Worm (Caenorhabditis elegans) whole organism, young adult: ENCODE measurements around the gene Y116A8C.44.

Experiments
- F55B11.4 ChIP-seq: sonication (generic microtip); optimal IDR thresholded peaks from 2 replicates; lab custom pipeline; 2016; ENCODE audit warnings: missing compliant biosample characterization, missing genetic modification characterization, borderline replicate concordance; ENCODE audit not compliant: insufficient read depth
- K12H6.12 ChIP-seq: fragments of 200-800 bp; sonication (Bioruptor generic); optimal IDR thresholded peaks from 2 replicates; lab custom pipeline; 2018; ENCODE audit warnings: mild to moderate bottlenecking, missing genetic modification characterization, missing compliant biosample characterization
- pha-4 ChIP-seq: fragments of 150-350 bp; sonication (generic microtip); optimal IDR thresholded peaks from 2 replicates; lab custom pipeline; 2014; ENCODE audit warnings: missing biosample characterization, missing genetic modification reagents, missing genetic modification characterization
- rpc-1 ChIP-seq, 2 experiments: fragments of 150-350 bp in 1 of 2; sonication (generic microtip) in 1 of 2; optimal IDR thresholded peaks; 2 replicates each; lab custom pipeline; 2014 to 2018; ENCODE audit warnings: missing biosample characterization in 1 of 2, missing genetic modification characterization in 1 of 2, missing genetic modification reagents in 1 of 2, missing genotype in 1 of 2
- snpc-1.1 ChIP-seq: sonication (generic microtip); optimal IDR thresholded peaks from 2 replicates; lab custom pipeline; 2017; ENCODE audit warnings: missing genetic modification characterization, mild to moderate bottlenecking, missing compliant biosample characterization, antibody characterized with exemption, moderate library complexity, missing genotype, missing genetic modification reagents; ENCODE audit not compliant: insufficient read depth

DNA sequence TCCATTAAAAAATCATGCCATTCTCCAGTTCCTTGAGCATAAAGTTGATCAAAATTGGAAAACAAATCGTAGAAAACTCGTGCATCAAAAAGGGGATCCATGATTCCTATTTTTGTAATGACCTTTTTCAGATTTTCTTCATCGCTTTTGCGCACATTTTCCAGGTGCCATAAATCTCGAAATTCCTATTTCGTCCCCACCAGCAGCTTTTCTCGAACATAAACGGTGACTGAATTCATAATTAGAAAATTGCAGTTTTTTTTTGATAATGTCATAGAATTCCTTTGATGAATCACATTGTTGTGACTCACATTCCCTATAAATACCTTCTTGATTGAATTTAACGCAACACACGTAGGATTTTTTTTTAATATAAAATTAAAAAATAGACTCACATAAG, 27.4 kb downstream of the Y116A8C.44 start, which contains the start of gene nhr-229:
- TF ChIP-seq F55B11.4 (tag; lab: Kevin White, UChicago): no peak
- TF ChIP-seq pha-4 (tag; lab: Kevin White, UChicago): no peak
- no peak for TF ChIP-seq snpc-1.1
- TF ChIP-seq K12H6.12 (tag; lab: Kevin White, UChicago): no peak
- TF ChIP-seq rpc-1 (optimal IDR thresholded peaks at IDR 0.05; lab: Kevin White, UChicago): no peak
- TF ChIP-seq rpc-1 (tag; optimal IDR thresholded peaks at IDR 0.05; lab: Kevin White, UChicago): no peak
